Worm (Caenorhabditis elegans): ENCODE results near the gene fax-1.

ce11 chrX:3170456-3170855, 28.7 kb downstream of the fax-1 start, which contains the start of gene C15C7.6:
- TF ChIP-seq blmp-1 (tag; optimal IDR thresholded peaks at IDR 0.05) (no peak), ztf-4 (tag; optimal IDR thresholded peaks at IDR 0.05) (no peak), unc-62 (GFP tag; optimal IDR thresholded peaks at IDR 0.05) (no peak), snpc-4 (tag; optimal IDR thresholded peaks at IDR 0.05) (no peak), ceh-82 (tag; optimal IDR thresholded peaks at IDR 0.05) (no peak), unc-30 (tag; optimal IDR thresholded peaks at IDR 0.05) (no peak), nhr-237 (tag; optimal IDR thresholded peaks at IDR 0.05) (no peak), tbx-2 (tag; optimal IDR thresholded peaks at IDR 0.05) (no peak), lin-15B (tag; optimal IDR thresholded peaks at IDR 0.05) (no peak), nhr-28 (tag; optimal IDR thresholded peaks at IDR 0.05) (no peak), hpl-2 (GFP tag; optimal IDR thresholded peaks at IDR 0.05) (no peak), lsy-2 (tag; optimal IDR thresholded peaks at IDR 0.05) (no peak), zag-1 (tag; optimal IDR thresholded peaks at IDR 0.05) (no peak), lin-39 (tag; optimal IDR thresholded peaks at IDR 0.05) (no peak)
